Fruit fly (Drosophila melanogaster) whole organism, pupa: ENCODE measurements around the gene Ada1-1.

Source experiments
- CG10348 ChIP-seq: fragments of 200-800 bp; sonication (Bioruptor generic); IDR thresholded peaks from 2 replicates; pipeline ENCODE4 v1.3.6; 2022; ENCODE audit warnings: missing biosample characterization, missing genetic modification characterization
- CG12605 ChIP-seq: fragments of 200-800 bp; sonication (Bioruptor generic); IDR thresholded peaks from 2 replicates; pipeline ENCODE4 v1.3.6; 2022; ENCODE audit warnings: missing biosample characterization, missing genetic modification characterization
- CG13204 ChIP-seq: fragments of 200-800 bp; sonication (Bioruptor generic); optimal IDR thresholded peaks from 2 replicates; lab custom pipeline; 2018; ENCODE audit warnings: missing biosample characterization, mild to moderate bottlenecking, missing genetic modification characterization, moderate library complexity
- CG14655 ChIP-seq: fragments of 200-800 bp; sonication (Bioruptor generic); optimal IDR thresholded peaks from 3 replicates; lab custom pipeline; 2017; ENCODE audit warnings: mild to moderate bottlenecking, missing biosample characterization, missing genetic modification reagents, missing genetic modification characterization
- CG15710 ChIP-seq: fragments of 200-800 bp; sonication (Bioruptor generic); optimal IDR thresholded peaks from 2 replicates; lab custom pipeline; 2018; ENCODE audit warnings: missing biosample characterization, mild to moderate bottlenecking, missing genetic modification characterization, moderate library complexity
- CG17806 ChIP-seq: fragments of 200-800 bp; sonication (Bioruptor generic); optimal IDR thresholded peaks from 2 replicates; lab custom pipeline; 2018; ENCODE audit warnings: missing biosample characterization, mild to moderate bottlenecking, missing genetic modification characterization, moderate library complexity
- CG32121 ChIP-seq: fragments of 200-800 bp; sonication (Bioruptor generic); IDR thresholded peaks from 2 replicates; pipeline ENCODE4 v1.3.6; 2022; ENCODE audit warnings: missing biosample characterization, missing genetic modification characterization
- CG34367 ChIP-seq: fragments of 200-800 bp; sonication (Bioruptor generic); optimal IDR thresholded peaks from 2 replicates; lab custom pipeline; 2018; ENCODE audit warnings: missing biosample characterization, mild to moderate bottlenecking, missing genetic modification characterization
- CG4496 ChIP-seq: fragments of 200-800 bp; sonication (Bioruptor generic); IDR thresholded peaks from 3 replicates; pipeline ENCODE4 v1.3.6; 2022; ENCODE audit warnings: missing biosample characterization, missing genetic modification characterization
- CG8159 ChIP-seq: fragments of 200-800 bp; sonication (Bioruptor generic); optimal IDR thresholded peaks from 3 replicates; lab custom pipeline; 2018; ENCODE audit warnings: missing biosample characterization, mild to moderate bottlenecking, missing genetic modification characterization, moderate library complexity
- CG8301 ChIP-seq: fragments of 200-800 bp; sonication (Bioruptor generic); optimal IDR thresholded peaks from 2 replicates; lab custom pipeline; 2018; ENCODE audit warnings: missing biosample characterization, mild to moderate bottlenecking, missing genetic modification characterization
- CG9948 ChIP-seq: fragments of 200-800 bp; sonication (Bioruptor generic); optimal IDR thresholded peaks from 2 replicates; lab custom pipeline; 2018; ENCODE audit warnings: missing biosample characterization, mild to moderate bottlenecking, missing genetic modification characterization, moderate library complexity
- D1 ChIP-seq: fragments of 200-800 bp; sonication (Bioruptor generic); optimal IDR thresholded peaks from 2 replicates; lab custom pipeline; 2018; ENCODE audit warnings: missing biosample characterization, mild to moderate bottlenecking, missing genetic modification characterization, moderate library complexity
- EcR ChIP-seq: fragments of 200-800 bp; sonication (Bioruptor generic); optimal IDR thresholded peaks from 3 replicates; lab custom pipeline; 2019; ENCODE audit warnings: missing biosample characterization, missing genetic modification characterization, mild to moderate bottlenecking, moderate library complexity, missing genetic modification reagents
- Ets98B ChIP-seq: fragments of 200-800 bp; sonication (Bioruptor generic); IDR thresholded peaks from 2 replicates; pipeline ENCODE4 v1.3.6; 2022; ENCODE audit warnings: missing biosample characterization, missing genetic modification characterization
- Pif1A ChIP-seq: fragments of 200-800 bp; sonication (Bioruptor generic); optimal IDR thresholded peaks from 3 replicates; lab custom pipeline; 2016; ENCODE audit warnings: missing biosample characterization, missing genetic modification characterization
- Pif1B ChIP-seq: fragments of 200-800 bp; sonication (Bioruptor generic); optimal IDR thresholded peaks from 3 replicates; lab custom pipeline; 2016; ENCODE audit warnings: missing biosample characterization, missing genetic modification characterization
- Snoo ChIP-seq: fragments of 200-800 bp; sonication (Bioruptor generic); optimal IDR thresholded peaks from 3 replicates; lab custom pipeline; 2017; ENCODE audit warnings: missing biosample characterization, mild to moderate bottlenecking, missing genetic modification characterization, inconsistent platforms
- fd96Ca ChIP-seq: fragments of 200-800 bp; sonication (Bioruptor generic); IDR thresholded peaks from 3 replicates; pipeline ENCODE4 v1.3.6; 2022; ENCODE audit warnings: missing biosample characterization, missing genetic modification characterization
- gl ChIP-seq: fragments of 200-800 bp; sonication (Bioruptor generic); optimal IDR thresholded peaks from 2 replicates; lab custom pipeline; 2018; ENCODE audit warnings: missing biosample characterization, mild to moderate bottlenecking, missing genetic modification characterization
- rn ChIP-seq: fragments of 200-800 bp; sonication (Bioruptor generic); IDR thresholded peaks from 2 replicates; pipeline ENCODE4 v1.3.6; 2022; ENCODE audit warnings: missing biosample characterization, missing genetic modification characterization

Gene Ada1-1

dm6 chr2L:12007853-12008252, 11.2 kb downstream of the Ada1-1 start, which contains the start of gene Rh5:
TSS of gene Rh5 (plus strand) at chr2L:12008153.
- TF ChIP-seq CG10348, result no peak

DNA sequence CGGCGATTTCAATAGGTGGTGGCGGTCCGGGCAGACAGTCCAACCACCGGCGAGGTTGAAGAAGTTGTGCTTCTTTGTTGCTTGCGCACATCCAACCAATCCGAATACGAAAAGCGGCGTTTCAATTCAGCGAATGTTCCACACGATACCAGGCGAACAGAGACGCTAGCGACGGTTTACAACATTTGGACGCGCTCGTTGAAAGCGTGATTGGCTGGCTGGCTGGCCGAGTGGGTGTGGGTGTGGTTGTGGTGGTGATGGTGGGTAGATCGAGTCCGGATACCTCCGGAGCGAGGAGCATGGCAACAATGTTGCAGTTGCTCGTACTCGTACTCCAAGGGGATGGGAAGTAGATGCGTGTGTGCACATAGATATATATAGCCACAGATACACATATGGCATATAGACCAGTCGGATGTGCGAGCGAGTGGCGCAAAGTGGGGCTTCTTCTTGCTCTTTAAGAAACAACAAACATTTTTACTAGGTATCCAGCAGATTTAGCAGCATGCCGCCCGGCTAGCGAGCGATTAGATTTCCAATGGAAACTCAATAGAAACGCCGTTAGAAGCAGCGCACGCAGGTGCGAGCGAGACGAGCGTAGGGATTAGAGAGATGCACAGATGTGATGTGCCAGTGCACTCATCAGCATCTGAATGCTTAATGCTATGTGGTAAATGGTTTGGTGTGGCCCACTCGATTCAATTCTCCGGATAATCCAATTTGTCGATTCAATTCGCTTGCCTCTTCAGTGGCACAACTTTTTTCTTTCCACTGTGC, 13.7 kb downstream of the Ada1-1 start:
- TF ChIP-seq CG14655 (GFP tag; lab: Kevin White, UChicago) (peak; percentile 19), Pif1B (peak; percentile 18), fd96Ca (GFP tag; lab: Robert Waterston, UW) (no peak), CG9948 (tag; lab: Kevin White, UChicago) (no peak), CG4496 (no peak), EcR (GFP tag; lab: Kevin White, UChicago) (peak; percentile 93), gl (peak; percentile 3), Snoo (tag; lab: Kevin White, UChicago) (peak; percentile 30), CG13204 (GFP tag; lab: Kevin White, UChicago) (peak; percentile 91)
- TF ChIP-seq, all 21 proteins: peak for 6

DNA sequence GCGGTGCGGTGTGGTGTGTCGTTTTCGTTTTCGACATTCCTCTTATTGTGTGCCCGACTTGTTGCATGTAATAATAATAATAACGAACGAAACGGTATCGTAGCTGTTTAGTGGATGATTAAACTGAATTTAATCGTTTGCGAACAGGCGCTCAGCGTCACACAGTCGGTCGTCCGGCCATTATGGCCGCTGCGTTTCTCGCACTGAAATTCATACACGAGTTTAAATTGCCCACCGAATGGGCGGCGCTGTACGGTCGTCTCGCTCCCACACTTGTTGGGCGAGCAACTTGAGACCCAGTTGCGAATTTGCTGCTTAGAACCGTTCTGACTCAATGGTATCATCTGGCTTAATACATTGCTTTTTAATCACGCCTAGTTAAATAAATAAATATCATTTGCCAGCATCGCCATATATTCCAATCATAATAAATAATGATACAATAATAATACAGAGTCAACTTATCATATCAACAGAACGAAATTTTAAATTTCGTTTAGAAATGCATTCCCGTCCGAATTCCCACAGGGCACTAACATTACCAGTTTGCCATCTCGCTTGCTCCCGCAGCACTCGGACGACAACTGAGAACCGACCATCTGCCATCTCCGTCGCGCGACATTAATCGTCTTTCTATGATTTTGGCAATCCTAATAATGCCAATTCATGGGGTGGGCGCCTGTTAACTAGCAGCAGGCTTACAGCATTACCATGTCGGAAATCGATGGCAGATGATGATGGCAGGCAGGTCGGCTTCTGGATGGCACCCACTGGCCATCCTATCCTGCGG, 14.5 kb downstream of the Ada1-1 start:
- TF ChIP-seq gl, result peak; percentile 82
- peak; percentile 93 for TF ChIP-seq Snoo (tag; lab: Kevin White, UChicago)
- TF ChIP-seq CG8159 (tag; lab: Kevin White, UChicago), result peak; percentile 96
- no peak for TF ChIP-seq CG10348
- TF ChIP-seq CG15710 (tag; lab: Kevin White, UChicago), result peak; percentile 93
- TF ChIP-seq Pif1A, result peak; percentile 90
- TF ChIP-seq CG14655 (GFP tag; lab: Kevin White, UChicago), result peak; percentile 92
- TF ChIP-seq rn (GFP tag; lab: Robert Waterston, UW), result no peak
- peak; percentile 90 for TF ChIP-seq CG17806
- no peak for TF ChIP-seq fd96Ca (GFP tag; lab: Robert Waterston, UW)
- no peak for TF ChIP-seq D1 (tag; lab: Kevin White, UChicago)
- no peak for TF ChIP-seq CG4496
- TF ChIP-seq Ets98B (GFP tag; lab: Robert Waterston, UW), result no peak
- TF ChIP-seq Pif1B, result peak; percentile 81
- TF ChIP-seq CG8301 (tag; lab: Kevin White, UChicago), result peak; percentile 93
- TF ChIP-seq CG9948 (tag; lab: Kevin White, UChicago), result peak; percentile 92
- no peak for TF ChIP-seq CG12605 (GFP tag; lab: Robert Waterston, UW)
- TF ChIP-seq CG13204 (GFP tag; lab: Kevin White, UChicago), result peak; percentile 71
- TF ChIP-seq EcR (GFP tag; lab: Kevin White, UChicago), result no peak
- no peak for TF ChIP-seq CG32121 (GFP tag; lab: Robert Waterston, UW)
- TF ChIP-seq CG34367, result peak; percentile 90
- TF ChIP-seq, all 21 proteins: peak for 12

DNA sequence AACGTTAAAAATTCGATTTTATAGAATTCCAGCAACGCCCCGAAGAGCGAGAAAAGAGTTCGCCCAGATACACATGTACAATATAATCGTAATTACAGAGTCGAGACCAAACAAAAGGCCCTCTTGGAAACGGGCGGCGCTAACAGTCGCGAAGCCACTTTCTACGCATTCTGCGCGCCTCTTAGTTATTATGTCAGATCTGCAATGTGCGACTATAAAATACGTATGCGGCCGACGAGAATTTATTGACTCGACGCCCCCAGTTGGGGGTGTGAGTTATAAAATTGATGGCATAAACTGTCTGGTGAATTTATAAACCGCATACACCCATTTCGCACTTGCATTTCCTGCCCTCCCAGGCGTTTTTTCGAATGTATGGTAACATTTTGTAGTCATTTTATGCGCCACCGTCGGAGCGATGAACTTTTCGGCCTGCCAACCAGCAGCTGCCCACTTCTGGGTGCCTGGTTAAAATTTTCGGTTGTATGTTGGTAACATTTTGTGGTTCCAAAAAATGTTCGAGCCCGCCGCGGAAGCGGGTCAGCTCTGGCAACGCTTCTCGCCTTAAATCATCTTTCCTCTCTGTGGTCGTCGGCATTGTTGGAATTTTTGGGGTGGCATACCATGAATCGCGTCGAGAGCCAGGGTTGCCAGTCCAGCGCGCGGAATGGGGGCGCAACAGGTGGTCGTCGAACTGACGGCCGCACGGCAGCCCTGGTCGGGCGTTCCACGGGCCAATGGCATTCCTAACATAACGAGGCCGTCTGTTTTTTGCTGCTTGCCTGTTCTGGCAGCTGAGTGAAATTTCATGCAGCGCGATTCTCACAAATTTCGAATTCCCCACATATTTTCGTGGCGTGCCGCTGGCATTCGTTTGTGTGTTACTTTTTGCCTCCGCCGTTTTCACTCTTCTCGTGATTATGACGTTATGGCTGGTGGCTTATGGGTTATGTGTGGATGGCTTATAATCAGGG, 15.4 kb downstream of the Ada1-1 start:
- TF ChIP-seq fd96Ca (GFP tag; lab: Robert Waterston, UW) (no peak), Ets98B (GFP tag; lab: Robert Waterston, UW) (no peak), CG8301 (tag; lab: Kevin White, UChicago) (peak; percentile 58), rn (GFP tag; lab: Robert Waterston, UW) (no peak), CG34367 (peak; percentile 13), CG12605 (GFP tag; lab: Robert Waterston, UW) (no peak), CG8159 (tag; lab: Kevin White, UChicago) (peak; percentile 64), Pif1A (no peak), D1 (tag; lab: Kevin White, UChicago) (no peak), CG10348 (no peak), CG15710 (tag; lab: Kevin White, UChicago) (peak; percentile 54), Pif1B (peak; percentile 73), CG32121 (GFP tag; lab: Robert Waterston, UW) (no peak), gl (peak; percentile 48), CG14655 (GFP tag; lab: Kevin White, UChicago) (peak; percentile 67), EcR (GFP tag; lab: Kevin White, UChicago) (peak; percentile 100), CG9948 (tag; lab: Kevin White, UChicago) (peak; percentile 35), Snoo (tag; lab: Kevin White, UChicago) (peak; percentile 66), CG13204 (GFP tag; lab: Kevin White, UChicago) (peak; percentile 96), CG4496 (no peak), CG17806 (peak; percentile 51)

- TF ChIP-seq CG8301 (tag; lab: Kevin White, UChicago) (no peak), CG4496 (no peak), Pif1A (no peak), CG34367 (peak; percentile 10), CG14655 (GFP tag; lab: Kevin White, UChicago) (no peak), CG13204 (GFP tag; lab: Kevin White, UChicago) (no peak), CG15710 (tag; lab: Kevin White, UChicago) (peak; percentile 37), CG12605 (GFP tag; lab: Robert Waterston, UW) (no peak), Snoo (tag; lab: Kevin White, UChicago) (no peak), CG9948 (tag; lab: Kevin White, UChicago) (peak; percentile 31), CG32121 (GFP tag; lab: Robert Waterston, UW) (no peak), Ets98B (GFP tag; lab: Robert Waterston, UW) (no peak), CG8159 (tag; lab: Kevin White, UChicago) (peak; percentile 57), CG10348 (no peak), gl (no peak), rn (GFP tag; lab: Robert Waterston, UW) (no peak), CG17806 (peak; percentile 34), Pif1B (peak; percentile 0)
- TF ChIP-seq, all 21 proteins: peak for 6
Observed at dm6 chr2L:12013243-12013642, 16.6 kb downstream of the Ada1-1 start.
